Worm (Caenorhabditis elegans): ENCODE data around the gene F44A2.7.

- TF ChIP-seq W03F9.2 (tag; optimal IDR thresholded peaks at IDR 0.05), result no peak
- no peak for TF ChIP-seq him-1 (tag; optimal IDR thresholded peaks at IDR 0.05)
- no peak for TF ChIP-seq dao-5 (tag; optimal IDR thresholded peaks at IDR 0.05)
Observed at ce11 chrV:9293359-9293758, 27.9 kb upstream of the F44A2.7 start.

Measured in whole organism, L4/young adult.